Worm (Caenorhabditis elegans): ENCODE measurements around the gene nxf-1.

DNA sequence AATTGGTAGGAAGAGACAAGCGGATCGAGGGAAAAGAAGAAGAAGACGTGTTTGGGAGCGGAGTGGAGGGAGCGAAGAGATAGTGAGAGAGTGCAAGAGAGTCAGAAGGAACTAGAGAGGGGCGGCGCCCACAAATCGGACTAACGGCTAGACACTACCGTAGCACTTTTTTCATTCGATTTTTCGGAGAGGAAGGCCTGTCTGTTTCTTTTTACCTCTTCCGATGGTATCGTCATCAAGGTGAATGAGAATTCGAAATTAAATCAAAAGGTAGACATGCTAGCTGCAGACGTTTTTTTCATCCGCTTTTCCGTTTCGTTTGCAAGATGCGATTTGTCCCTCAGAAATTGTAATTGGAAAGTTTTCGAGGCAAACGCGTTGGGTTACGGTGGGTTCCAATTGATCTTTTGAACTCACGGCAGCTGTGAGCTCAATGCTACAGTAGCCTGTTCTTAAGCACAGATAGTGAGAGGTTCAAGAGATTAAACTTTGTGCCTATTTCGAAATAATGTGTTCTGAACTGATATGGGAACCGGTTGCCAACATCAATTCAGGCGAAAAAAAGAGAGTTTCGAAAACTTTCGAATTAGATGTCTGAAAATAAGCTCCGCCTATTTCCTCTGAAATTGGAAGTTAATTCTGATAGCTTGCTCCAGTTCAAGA, 50.1 kb downstream of the nxf-1 start:
- TF ChIP-seq hlh-4 (tag; optimal IDR thresholded peaks at IDR 0.05), result no peak
- TF ChIP-seq jun-1 (tag; optimal IDR thresholded peaks at IDR 0.05), result no peak
- no peak for TF ChIP-seq egl-27 (tag; optimal IDR thresholded peaks at IDR 0.05)
- no peak for TF ChIP-seq lin-39 (tag; optimal IDR thresholded peaks at IDR 0.05)
- TF ChIP-seq egl-13 (tag; optimal IDR thresholded peaks at IDR 0.05), result no peak
- no peak for TF ChIP-seq lin-15B (tag; optimal IDR thresholded peaks at IDR 0.05)
- TF ChIP-seq mdl-1 (tag; optimal IDR thresholded peaks at IDR 0.05), result no peak
- TF ChIP-seq mep-1 (tag; optimal IDR thresholded peaks at IDR 0.05), result no peak
- no peak for TF ChIP-seq tbx-2 (tag; optimal IDR thresholded peaks at IDR 0.05)
- no peak for TF ChIP-seq nhr-237 (tag; optimal IDR thresholded peaks at IDR 0.05)
- no peak for TF ChIP-seq nhr-12 (tag; optimal IDR thresholded peaks at IDR 0.05)
- no peak for TF ChIP-seq unc-62 (GFP tag; optimal IDR thresholded peaks at IDR 0.05)
- no peak for TF ChIP-seq fkh-10 (GFP tag; optimal IDR thresholded peaks at IDR 0.05)
- TF ChIP-seq ztf-11 (tag; optimal IDR thresholded peaks at IDR 0.05), result no peak

Data from whole organism, L1 larva.